Worm (Caenorhabditis elegans) whole organism, young adult: ENCODE measurements around the gene str-221.

ENCODE experiments used
- C06A6.2 ChIP-seq: fragments of 200-800 bp; sonication (Bioruptor generic); conservative IDR thresholded peaks from 2 replicates; pipeline ENCODE4 v1.3.6; 2022; ENCODE audit warnings: missing genetic modification characterization, missing compliant biosample characterization
- F10E7.11 ChIP-seq: sonication (generic microtip); optimal IDR thresholded peaks from 2 replicates; lab custom pipeline; 2017; ENCODE audit warnings: mild to moderate bottlenecking, missing genetic modification characterization, moderate library complexity, missing compliant biosample characterization
- F33H1.4 ChIP-seq: fragments of 200-800 bp; sonication (Bioruptor generic); IDR thresholded peaks from 2 replicates; pipeline ENCODE4 v1.3.6; 2022; ENCODE audit warnings: missing genetic modification reagents, missing genetic modification characterization, missing compliant biosample characterization
- F52B5.7 ChIP-seq: sonication (generic microtip); optimal IDR thresholded peaks from 2 replicates; lab custom pipeline; 2016; ENCODE audit warnings: mild to moderate bottlenecking, missing genetic modification characterization, missing compliant biosample characterization
- K11D2.4 ChIP-seq: fragments of 200-800 bp; sonication (Bioruptor generic); IDR thresholded peaks from 2 replicates; pipeline ENCODE4 v1.3.6; 2022; ENCODE audit warnings: missing genetic modification reagents, missing genetic modification characterization, missing compliant biosample characterization
- T07F8.4 ChIP-seq: sonication (generic microtip); optimal IDR thresholded peaks from 2 replicates; lab custom pipeline; 2016; ENCODE audit warnings: mild to moderate bottlenecking, missing genetic modification characterization, moderate library complexity, missing compliant biosample characterization
- T26A5.8 ChIP-seq: sonication (generic microtip); optimal IDR thresholded peaks from 2 replicates; lab custom pipeline; 2016; ENCODE audit warnings: missing genetic modification characterization, missing compliant biosample characterization
- Y79H2A.3 ChIP-seq: fragments of 200-800 bp; sonication (Bioruptor generic); conservative IDR thresholded peaks from 2 replicates; pipeline ENCODE4 v1.3.6; 2022; ENCODE audit warnings: missing genetic modification reagents, missing genetic modification characterization, missing compliant biosample characterization
- attf-5 ChIP-seq: fragments of 200-800 bp; sonication (Bioruptor generic); optimal IDR thresholded peaks from 2 replicates; lab custom pipeline; 2018; ENCODE audit warnings: mild to moderate bottlenecking, missing genetic modification characterization, missing compliant biosample characterization
- cebp-2 ChIP-seq: fragments of 200-800 bp; sonication (Bioruptor generic); IDR thresholded peaks from 2 replicates; pipeline ENCODE4 v1.3.6; 2022; ENCODE audit warnings: missing genetic modification characterization, missing compliant biosample characterization
- ceh-100 ChIP-seq: fragments of 200-800 bp; sonication (Bioruptor generic); IDR thresholded peaks from 2 replicates; pipeline ENCODE4 v1.3.6; 2022; ENCODE audit warnings: missing genetic modification reagents, missing genetic modification characterization, missing compliant biosample characterization
- ceh-27 ChIP-seq: fragments of 200-800 bp; sonication (Bioruptor generic); optimal IDR thresholded peaks from 2 replicates; lab custom pipeline; 2018; ENCODE audit warnings: mild to moderate bottlenecking, missing genetic modification characterization, moderate library complexity, missing compliant biosample characterization
- ceh-40 ChIP-seq: fragments of 200-800 bp; sonication (Bioruptor generic); IDR thresholded peaks from 2 replicates; pipeline ENCODE4 v1.3.6; 2022; ENCODE audit warnings: missing genetic modification characterization, missing compliant biosample characterization
- dox-1 ChIP-seq: fragments of 200-800 bp; sonication (Bioruptor generic); IDR thresholded peaks from 2 replicates; pipeline ENCODE4 v1.3.6; 2022; ENCODE audit warnings: missing genetic modification reagents, missing genetic modification characterization, missing compliant biosample characterization
- dpff-1 ChIP-seq: sonication (generic microtip); optimal IDR thresholded peaks from 2 replicates; lab custom pipeline; 2017; ENCODE audit warnings: mild to moderate bottlenecking, missing genetic modification characterization, missing compliant biosample characterization
- efl-1 ChIP-seq: fragments of 150-350 bp; optimal IDR thresholded peaks from 2 replicates; lab custom pipeline; 2014; ENCODE audit warnings: missing biosample characterization, missing genetic modification reagents, missing genetic modification characterization
- egrh-3 ChIP-seq: fragments of 200-800 bp; sonication (Bioruptor generic); IDR thresholded peaks from 2 replicates; pipeline ENCODE4 v1.3.6; 2022; ENCODE audit warnings: missing genetic modification reagents, missing genetic modification characterization, missing compliant biosample characterization
- hrde-1 ChIP-seq: sonication (generic microtip); optimal IDR thresholded peaks from 2 replicates; lab custom pipeline; 2016; ENCODE audit warnings: missing genetic modification characterization, mild to moderate bottlenecking, missing compliant biosample characterization, moderate library complexity, missing genotype, missing genetic modification reagents, borderline replicate concordance
- hsf-1 ChIP-seq: fragments of 200-800 bp; sonication (Bioruptor generic); IDR thresholded peaks from 2 replicates; pipeline ENCODE4 v1.3.6; 2022; ENCODE audit warnings: missing genetic modification reagents, missing genetic modification characterization, missing compliant biosample characterization
- let-526 ChIP-seq: fragments of 200-800 bp; sonication (Bioruptor generic); IDR thresholded peaks from 2 replicates; pipeline ENCODE4 v1.3.6; 2022; ENCODE audit warnings: missing genetic modification reagents, missing genetic modification characterization, missing compliant biosample characterization
- mcd-1 ChIP-seq: fragments of 200-800 bp; sonication (Bioruptor generic); IDR thresholded peaks from 2 replicates; pipeline ENCODE4 v1.3.6; 2022; ENCODE audit warnings: missing genetic modification reagents, missing genetic modification characterization, missing compliant biosample characterization
- nhr-120 ChIP-seq: fragments of 200-800 bp; sonication (Bioruptor generic); IDR thresholded peaks from 2 replicates; pipeline ENCODE4 v1.3.6; 2022; ENCODE audit warnings: missing genetic modification characterization, missing compliant biosample characterization
- nhr-179 ChIP-seq: sonication (generic microtip); optimal IDR thresholded peaks from 2 replicates; lab custom pipeline; 2016; ENCODE audit warnings: mild to moderate bottlenecking, missing genetic modification characterization, missing compliant biosample characterization
- pha-4 ChIP-seq: fragments of 150-350 bp; sonication (generic microtip); optimal IDR thresholded peaks from 2 replicates; lab custom pipeline; 2014; ENCODE audit warnings: missing biosample characterization, missing genetic modification reagents, missing genetic modification characterization
- rcor-1 ChIP-seq: fragments of 200-800 bp; sonication (Bioruptor generic); IDR thresholded peaks from 2 replicates; pipeline ENCODE4 v1.3.6; 2022; ENCODE audit warnings: missing genetic modification reagents, missing genetic modification characterization, missing compliant biosample characterization
- sdz-38 ChIP-seq: sonication (generic microtip); optimal IDR thresholded peaks from 2 replicates; lab custom pipeline; 2016; ENCODE audit warnings: missing genotype, missing genetic modification characterization, missing compliant biosample characterization
- sea-2 ChIP-seq: fragments of 200-800 bp; sonication (Bioruptor generic); IDR thresholded peaks from 2 replicates; pipeline ENCODE4 v1.3.6; 2022; ENCODE audit warnings: missing genetic modification characterization, missing compliant biosample characterization
- snpc-1.1 ChIP-seq: sonication (generic microtip); optimal IDR thresholded peaks from 2 replicates; lab custom pipeline; 2017; ENCODE audit warnings: missing genetic modification characterization, mild to moderate bottlenecking, missing compliant biosample characterization, antibody characterized with exemption, moderate library complexity, missing genotype, missing genetic modification reagents; ENCODE audit not compliant: insufficient read depth
- sptf-2 ChIP-seq: fragments of 200-800 bp; sonication (Bioruptor generic); optimal IDR thresholded peaks from 2 replicates; lab custom pipeline; 2018; ENCODE audit warnings: mild to moderate bottlenecking, missing genetic modification characterization, missing compliant biosample characterization
- unc-62 ChIP-seq: fragments of 150-350 bp; optimal IDR thresholded peaks from 2 replicates; lab custom pipeline; 2014; ENCODE audit warnings: missing biosample characterization, missing genetic modification reagents, missing genetic modification characterization
- ztf-25 ChIP-seq: fragments of 200-800 bp; sonication (Bioruptor generic); IDR thresholded peaks from 2 replicates; pipeline ENCODE4 v1.3.6; 2022; ENCODE audit warnings: missing genetic modification reagents, missing genetic modification characterization, missing compliant biosample characterization
- ztf-26 ChIP-seq: sonication (generic microtip); optimal IDR thresholded peaks from 2 replicates; lab custom pipeline; 2017; ENCODE audit warnings: missing genetic modification characterization, missing compliant biosample characterization
- ztf-6 ChIP-seq: fragments of 200-800 bp; sonication (Bioruptor generic); IDR thresholded peaks from 2 replicates; pipeline ENCODE4 v1.3.6; 2022; ENCODE audit warnings: missing genetic modification reagents, missing genetic modification characterization, missing compliant biosample characterization

str-221 gene

DNA sequence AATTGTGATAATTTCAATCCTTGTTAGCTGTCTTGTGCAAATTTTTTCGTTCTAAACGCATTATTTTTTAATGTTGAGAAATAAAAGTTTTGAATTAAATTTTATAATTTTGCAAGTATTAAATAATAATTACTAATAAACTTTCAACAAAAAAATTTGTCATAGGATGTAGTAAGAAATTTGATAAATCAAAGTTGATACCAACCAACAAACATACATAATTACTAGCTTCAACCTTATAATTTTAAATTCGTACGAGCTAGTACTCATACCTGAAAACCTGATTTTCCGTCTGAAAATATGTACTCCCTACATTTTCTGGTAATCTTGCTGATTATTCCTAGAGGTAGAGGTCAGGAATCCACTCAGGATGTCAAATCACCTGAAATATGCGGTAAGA lies 10.9 kb downstream of the str-221 start, which contains the start of gene irld-44:
Gene irld-44 (plus strand): TSS at position 301 of the 400 bp plus-strand sequence.
- TF ChIP-seq K11D2.4 (GFP tag; lab: Robert Waterston, UW) = no peak
- no peak for TF ChIP-seq dpff-1
- TF ChIP-seq F33H1.4 (GFP tag; lab: Robert Waterston, UW) = no peak
- TF ChIP-seq snpc-1.1 (tag; lab: Kevin White, UChicago) = no peak
- no peak for TF ChIP-seq dox-1
- no peak for TF ChIP-seq mcd-1 (GFP tag; lab: Robert Waterston, UW)
- TF ChIP-seq sptf-2 = no peak
- TF ChIP-seq ztf-25 (GFP tag; lab: Robert Waterston, UW) = no peak

DNA sequence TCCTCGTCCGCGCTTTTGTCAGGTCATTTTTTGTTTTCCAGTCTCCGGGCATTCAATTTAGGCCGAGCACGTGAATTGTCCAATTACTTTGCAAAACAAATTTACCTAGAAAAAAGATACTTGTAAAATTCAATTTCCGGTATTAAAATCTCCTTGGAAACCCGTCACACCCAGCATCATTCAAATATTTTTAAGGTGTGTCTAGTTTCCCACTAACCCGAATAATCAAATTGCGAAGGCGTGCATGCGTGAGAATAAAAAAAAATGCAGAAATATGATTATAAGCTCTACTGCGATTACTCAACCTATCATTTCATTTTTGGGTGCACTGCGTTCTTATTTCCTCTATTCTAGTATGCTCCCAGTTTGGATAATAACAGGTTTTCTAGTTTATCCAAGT lies 14.7 kb downstream of the str-221 start, which contains the start of gene irld-11:
Gene irld-11 (plus strand): TSS at position 301 of the 400 bp plus-strand sequence.
- TF ChIP-seq hsf-1 = no peak
- no peak for TF ChIP-seq F52B5.7
- no peak for TF ChIP-seq F10E7.11 (tag; lab: Kevin White, UChicago)
- no peak for TF ChIP-seq let-526 (GFP tag; lab: Robert Waterston, UW)
- no peak for TF ChIP-seq dox-1
- no peak for TF ChIP-seq attf-5 (GFP tag; lab: Kevin White, UChicago)
- no peak for TF ChIP-seq nhr-120 (GFP tag; lab: Robert Waterston, UW)
- no peak for TF ChIP-seq ceh-40
- no peak for TF ChIP-seq ztf-6 (GFP tag; lab: Robert Waterston, UW)
- TF ChIP-seq pha-4 (tag; lab: Kevin White, UChicago) = no peak
- no peak for TF ChIP-seq cebp-2
- no peak for TF ChIP-seq snpc-1.1 (tag; lab: Kevin White, UChicago)
- TF ChIP-seq rcor-1 (GFP tag; lab: Robert Waterston, UW) = no peak
- TF ChIP-seq nhr-179 = no peak
- no peak for TF ChIP-seq T07F8.4 (tag; lab: Kevin White, UChicago)
- TF ChIP-seq T26A5.8 (tag; lab: Kevin White, UChicago) = no peak
- no peak for TF ChIP-seq ztf-26 (tag; lab: Kevin White, UChicago)
- TF ChIP-seq sdz-38 (tag; lab: Kevin White, UChicago) = no peak
- no peak for TF ChIP-seq egrh-3 (GFP tag; lab: Robert Waterston, UW)
- no peak for TF ChIP-seq K11D2.4 (GFP tag; lab: Robert Waterston, UW)

DNA sequence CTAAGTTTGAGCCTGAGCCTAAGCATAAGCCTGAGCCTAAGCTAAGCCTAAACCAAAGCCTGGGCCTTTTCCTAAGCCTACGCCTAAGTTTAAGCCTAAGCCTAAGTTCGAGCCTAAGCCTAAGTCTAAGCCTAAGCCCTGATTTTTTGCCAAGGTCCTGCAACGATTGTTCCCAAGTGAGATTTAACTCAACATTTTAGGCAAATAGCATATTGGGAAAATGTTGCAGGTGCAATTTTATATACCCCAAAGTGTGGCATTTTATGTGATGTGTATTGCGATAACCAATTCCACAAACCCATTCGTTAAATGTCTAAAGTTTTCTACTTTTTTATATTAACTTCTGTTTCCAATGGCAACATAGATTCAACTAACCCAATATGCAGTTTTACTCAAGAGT lies 22.2 kb downstream of the str-221 start, which contains the start of gene irld-40:
Gene irld-40 (plus strand): TSS at position 301 of the 400 bp plus-strand sequence.
- TF ChIP-seq hsf-1 (0 out of 2 replicates have a peak, but pooled peaks have one; percentile 32), ceh-27 (no peak)

DNA sequence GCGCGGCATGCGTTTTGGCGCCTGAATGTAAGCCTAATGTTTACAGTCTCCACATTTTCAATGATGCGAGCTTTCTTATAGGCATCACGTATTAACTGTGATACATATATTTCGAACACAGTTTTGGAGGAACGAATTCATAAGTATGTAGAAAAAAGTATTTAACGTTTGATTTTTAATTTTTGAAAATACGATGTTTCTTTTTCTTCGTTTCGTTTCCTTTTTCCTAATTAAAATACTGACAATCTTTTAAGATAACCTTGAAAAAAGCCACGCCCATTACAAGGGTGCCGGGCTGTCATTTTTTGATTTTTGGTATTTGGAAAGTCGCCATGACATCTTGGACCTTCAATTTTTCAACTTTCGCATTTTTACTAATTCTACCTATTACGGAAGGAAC lies 24.8 kb downstream of the str-221 start, which contains the start of gene K04F1.9:
Gene K04F1.9 (plus strand): TSS at position 301 of the 400 bp plus-strand sequence.
- TF ChIP-seq unc-62 (GFP tag; lab: Kevin White, UChicago) (no peak), ceh-40 (no peak)

DNA sequence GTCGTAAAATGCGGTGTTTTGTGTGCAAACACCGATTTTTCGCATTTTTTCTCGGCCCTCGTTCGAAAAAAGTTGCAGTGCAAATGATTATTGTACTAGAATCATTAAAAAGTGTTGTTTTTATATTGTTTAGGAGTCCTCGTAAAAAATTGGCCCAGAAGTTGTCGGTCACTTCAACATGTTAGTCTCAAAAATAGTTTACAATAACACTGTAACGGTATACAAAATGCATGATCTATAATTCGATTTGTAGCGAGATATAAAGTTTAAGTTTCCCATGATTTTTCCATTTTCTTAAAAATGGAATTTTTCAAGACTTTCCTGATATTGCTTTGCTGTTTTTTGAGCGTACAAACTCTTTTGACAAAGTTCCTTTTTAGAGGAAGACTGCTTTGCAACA lies 26.8 kb downstream of the str-221 start, which contains the start of gene K04F1.8:
Gene K04F1.8 (plus strand): TSS at position 301 of the 400 bp plus-strand sequence.
- TF ChIP-seq ceh-100 (no peak), efl-1 (GFP tag; lab: Kevin White, UChicago) (no peak), hrde-1 (no peak), Y79H2A.3 (GFP tag; lab: Robert Waterston, UW) (no peak), C06A6.2 (no peak), sdz-38 (tag; lab: Kevin White, UChicago) (no peak), sea-2 (GFP tag; lab: Robert Waterston, UW) (no peak), rcor-1 (GFP tag; lab: Robert Waterston, UW) (no peak), ztf-25 (GFP tag; lab: Robert Waterston, UW) (no peak)
